Worm (Caenorhabditis elegans) whole organism, L1 larva: Measurements from ENCODE around the gene B0334.13.

ENCODE experiments used
- ceh-82 ChIP-seq, 3 experiments: fragments of 150-350 bp in 1 of 3; sonication (generic microtip) in 2 of 3; optimal IDR thresholded peaks; 2 replicates each; lab custom pipeline; 2014 to 2017; ENCODE audit warnings: missing biosample characterization in 3 of 3, missing genetic modification characterization in 3 of 3
- elt-2 ChIP-seq: sonication (generic microtip); optimal IDR thresholded peaks from 2 replicates; lab custom pipeline; 2016; ENCODE audit warnings: missing genetic modification characterization, mild to moderate bottlenecking, inconsistent platforms, missing compliant biosample characterization, missing genetic modification reagents
- ets-5 ChIP-seq: fragments of 200-800 bp; sonication (Bioruptor generic); IDR thresholded peaks from 2 replicates; pipeline ENCODE4 v1.3.6; 2022; ENCODE audit warnings: missing genetic modification characterization, missing compliant biosample characterization
- fkh-10 ChIP-seq: sonication (generic microtip); optimal IDR thresholded peaks from 2 replicates; lab custom pipeline; 2017; ENCODE audit warnings: missing biosample characterization, missing genetic modification reagents, missing genetic modification characterization
- nhr-11 ChIP-seq: fragments of 150-350 bp; optimal IDR thresholded peaks from 2 replicates; lab custom pipeline; 2014; ENCODE audit warnings: missing biosample characterization, missing genetic modification characterization
- nhr-77 ChIP-seq: fragments of 150-350 bp; optimal IDR thresholded peaks from 2 replicates; lab custom pipeline; 2014; ENCODE audit warnings: missing biosample characterization, missing genetic modification characterization
- snpc-4 ChIP-seq: fragments of 150-350 bp; optimal IDR thresholded peaks from 2 replicates; lab custom pipeline; 2014; ENCODE audit warnings: missing biosample characterization, missing genetic modification characterization
- sptf-1 ChIP-seq: fragments of 150-350 bp; optimal IDR thresholded peaks from 2 replicates; lab custom pipeline; 2014; ENCODE audit warnings: missing biosample characterization, missing genetic modification characterization

DNA sequence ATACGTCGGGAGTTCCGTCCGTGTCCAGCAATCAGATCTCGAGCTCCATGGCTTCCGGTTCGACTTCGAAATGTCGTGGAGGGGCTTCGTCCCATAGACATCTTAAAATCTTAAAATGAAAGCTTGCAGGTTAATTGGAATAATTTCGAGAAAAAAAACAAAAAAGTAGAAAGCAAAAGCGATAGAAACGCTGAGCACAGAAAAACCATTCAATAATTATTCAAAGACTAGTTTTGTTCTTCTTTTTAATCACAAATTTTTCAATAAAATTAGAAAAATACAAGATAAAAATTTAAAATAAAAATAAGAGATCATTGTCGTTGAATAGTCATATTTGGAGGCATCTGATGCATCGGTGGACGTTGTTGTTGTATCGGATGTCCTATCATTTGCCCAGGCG, 38.9 kb downstream of the B0334.13 start, which contains the start of gene age-1:
- TF ChIP-seq fkh-10 (GFP tag; lab: Kevin White, UChicago), result no peak
- TF ChIP-seq nhr-77 (tag; lab: Kevin White, UChicago), result no peak
- TF ChIP-seq nhr-11 (tag; lab: Kevin White, UChicago), result no peak
- TF ChIP-seq elt-2 (tag; lab: Kevin White, UChicago), result no peak
- TF ChIP-seq ets-5 (GFP tag; lab: Robert Waterston, UW), result no peak
- no peak for TF ChIP-seq snpc-4 (tag; lab: Kevin White, UChicago)
- no peak for TF ChIP-seq ceh-82 (tag; optimal IDR thresholded peaks at IDR 0.05; lab: Kevin White, UChicago)
- TF ChIP-seq sptf-1 (tag; lab: Kevin White, UChicago), result no peak
